Worm (Caenorhabditis elegans) whole organism, midembryonic: ENCODE measurements around the gene F14D2.8.

Experiments used
- T22C8.4 ChIP-seq: fragments of 200-800 bp; sonication (Bioruptor generic); IDR thresholded peaks from 2 replicates; pipeline ENCODE4 v1.3.6; 2022; ENCODE audit warnings: missing genetic modification characterization, missing compliant biosample characterization
- cog-1 ChIP-seq: sonication (generic microtip); optimal IDR thresholded peaks from 2 replicates; lab custom pipeline; 2016; ENCODE audit warnings: missing genetic modification characterization, missing compliant biosample characterization
- flt-1 ChIP-seq: fragments of 200-800 bp; sonication (Bioruptor generic); IDR thresholded peaks from 2 replicates; pipeline ENCODE4 v1.3.6; 2022; ENCODE audit warnings: missing genetic modification characterization, missing compliant biosample characterization
- klf-2 ChIP-seq: fragments of 200-800 bp; sonication (Bioruptor generic); conservative IDR thresholded peaks from 2 replicates; pipeline ENCODE4 v1.3.6; 2022; ENCODE audit warnings: missing genetic modification reagents, missing genetic modification characterization, missing compliant biosample characterization
- ref-1 ChIP-seq: fragments of 200-800 bp; sonication (Bioruptor generic); conservative IDR thresholded peaks from 2 replicates; pipeline ENCODE4 v1.3.6; 2022; ENCODE audit warnings: missing genetic modification reagents, missing genetic modification characterization, missing compliant biosample characterization
- tab-1 ChIP-seq: fragments of 200-800 bp; sonication (Bioruptor generic); IDR thresholded peaks from 2 replicates; pipeline ENCODE4 v1.3.6; 2022; ENCODE audit warnings: missing genetic modification characterization, missing compliant biosample characterization
- ztf-29 ChIP-seq: fragments of 200-800 bp; sonication (Bioruptor generic); IDR thresholded peaks from 2 replicates; pipeline ENCODE4 v1.3.6; 2022; ENCODE audit warnings: missing genetic modification reagents, missing genetic modification characterization, missing compliant biosample characterization

ce11 chrII:3337039-3337438 lies 12.6 kb downstream of the F14D2.8 start, which contains the start of gene F14D2.19:
- no peak for TF ChIP-seq T22C8.4
- no peak for TF ChIP-seq tab-1 (GFP tag; lab: Robert Waterston, UW)
- no peak for TF ChIP-seq ztf-29 (GFP tag; lab: Robert Waterston, UW)
- TF ChIP-seq klf-2, result no peak
- TF ChIP-seq ref-1 (GFP tag; lab: Robert Waterston, UW), result no peak
- no peak for TF ChIP-seq cog-1 (tag; lab: Kevin White, UChicago)
- no peak for TF ChIP-seq flt-1 (GFP tag; lab: Robert Waterston, UW)
